Worm (Caenorhabditis elegans) whole organism, late embryonic: ENCODE measurements around the gene asah-2.

Source experiments
- C08G9.2 ChIP-seq: sonication (generic microtip); optimal IDR thresholded peaks from 2 replicates; lab custom pipeline; 2016; ENCODE audit warnings: mild to moderate bottlenecking, missing genetic modification characterization, moderate library complexity, missing compliant biosample characterization
- C38D4.7 ChIP-seq: fragments of 200-800 bp; sonication (Bioruptor generic); optimal IDR thresholded peaks from 2 replicates; lab custom pipeline; 2018; ENCODE audit warnings: mild to moderate bottlenecking, missing genetic modification characterization, moderate library complexity, missing compliant biosample characterization
- K02D7.2 ChIP-seq: sonication (generic microtip); optimal IDR thresholded peaks from 2 replicates; lab custom pipeline; 2017; ENCODE audit warnings: mild to moderate bottlenecking, missing genetic modification characterization, missing compliant biosample characterization
- T23F11.4 ChIP-seq: fragments of 200-800 bp; sonication (Bioruptor generic); optimal IDR thresholded peaks from 2 replicates; lab custom pipeline; 2018; ENCODE audit warnings: mild to moderate bottlenecking, missing genetic modification characterization, missing compliant biosample characterization
- Y22D7AL.16 ChIP-seq: sonication (generic microtip); optimal IDR thresholded peaks from 2 replicates; lab custom pipeline; 2016; ENCODE audit warnings: missing genetic modification characterization, missing compliant biosample characterization
- ama-1 ChIP-seq: fragments of 150-350 bp; optimal IDR thresholded peaks from 2 replicates; lab custom pipeline; 2014
- ceh-14 ChIP-seq: sonication (generic microtip); optimal IDR thresholded peaks from 2 replicates; lab custom pipeline; 2016; ENCODE audit warnings: missing genotype, missing genetic modification characterization, missing compliant biosample characterization
- ceh-24 ChIP-seq: sonication (generic microtip); optimal IDR thresholded peaks from 2 replicates; lab custom pipeline; 2016; ENCODE audit warnings: mild to moderate bottlenecking, missing genetic modification characterization, missing compliant biosample characterization
- ceh-30 ChIP-seq: fragments of 150-350 bp; optimal IDR thresholded peaks from 2 replicates; lab custom pipeline; 2014; ENCODE audit warnings: missing biosample characterization, missing genetic modification characterization
- ceh-31 ChIP-seq: sonication (generic microtip); optimal IDR thresholded peaks from 2 replicates; lab custom pipeline; 2016; ENCODE audit warnings: missing genetic modification characterization, missing compliant biosample characterization
- ceh-34 ChIP-seq: sonication (generic microtip); optimal IDR thresholded peaks from 2 replicates; lab custom pipeline; 2016; ENCODE audit warnings: mild to moderate bottlenecking, missing genetic modification characterization, missing compliant biosample characterization
- ceh-45 ChIP-seq: fragments of 200-800 bp; sonication (Bioruptor generic); IDR thresholded peaks from 2 replicates; pipeline ENCODE4 v1.3.6; 2022; ENCODE audit warnings: missing genetic modification reagents, missing genetic modification characterization, missing compliant biosample characterization
- ceh-48 ChIP-seq: sonication (generic microtip); optimal IDR thresholded peaks from 2 replicates; lab custom pipeline; 2016; ENCODE audit warnings: missing genetic modification characterization, inconsistent platforms, missing compliant biosample characterization
- ceh-6 ChIP-seq: fragments of 200-800 bp; sonication (Bioruptor generic); optimal IDR thresholded peaks from 2 replicates; lab custom pipeline; 2018; ENCODE audit warnings: mild to moderate bottlenecking, missing genetic modification characterization, missing compliant biosample characterization
- dmd-4 ChIP-seq: sonication (generic microtip); optimal IDR thresholded peaks from 2 replicates; lab custom pipeline; 2016; ENCODE audit warnings: borderline replicate concordance, missing genetic modification characterization, missing compliant biosample characterization
- dve-1 ChIP-seq: sonication (generic microtip); optimal IDR thresholded peaks from 2 replicates; lab custom pipeline; 2017; ENCODE audit warnings: antibody characterized with exemption, mild to moderate bottlenecking, missing genetic modification characterization, missing compliant biosample characterization
- elt-2 ChIP-seq: sonication (generic microtip); optimal IDR thresholded peaks from 2 replicates; lab custom pipeline; 2016; ENCODE audit warnings: missing genetic modification reagents, missing genetic modification characterization, missing compliant biosample characterization
- elt-4 ChIP-seq: sonication (generic microtip); optimal IDR thresholded peaks from 2 replicates; lab custom pipeline; 2016; ENCODE audit warnings: missing genetic modification characterization, missing compliant biosample characterization
- gmeb-2 ChIP-seq: sonication (generic microtip); optimal IDR thresholded peaks from 2 replicates; lab custom pipeline; 2016; ENCODE audit warnings: missing genetic modification characterization, inconsistent platforms, missing compliant biosample characterization
- hlh-13 ChIP-seq: fragments of 200-800 bp; sonication (Bioruptor generic); optimal IDR thresholded peaks from 2 replicates; lab custom pipeline; 2018; ENCODE audit warnings: mild to moderate bottlenecking, missing genetic modification characterization, missing compliant biosample characterization
- hlh-15 ChIP-seq: sonication (generic microtip); optimal IDR thresholded peaks from 2 replicates; lab custom pipeline; 2016; ENCODE audit warnings: missing genetic modification characterization, missing compliant biosample characterization
- hlh-8 ChIP-seq: sonication (generic microtip); optimal IDR thresholded peaks from 2 replicates; lab custom pipeline; 2016; ENCODE audit warnings: missing genotype, missing genetic modification characterization, missing compliant biosample characterization
- lim-6 ChIP-seq: sonication (generic microtip); optimal IDR thresholded peaks from 2 replicates; lab custom pipeline; 2016; ENCODE audit warnings: missing genetic modification characterization, missing compliant biosample characterization
- lin-11 ChIP-seq: fragments of 200-800 bp; sonication (Bioruptor generic); optimal IDR thresholded peaks from 2 replicates; lab custom pipeline; 2018; ENCODE audit warnings: mild to moderate bottlenecking, missing genetic modification characterization, missing compliant biosample characterization
- mec-3 ChIP-seq: sonication (generic microtip); optimal IDR thresholded peaks from 2 replicates; lab custom pipeline; 2016; ENCODE audit warnings: borderline replicate concordance, missing genetic modification characterization, missing compliant biosample characterization
- nhr-11 ChIP-seq: fragments of 150-350 bp; optimal IDR thresholded peaks from 2 replicates; lab custom pipeline; 2014; ENCODE audit warnings: missing biosample characterization, missing genetic modification characterization
- nhr-232 ChIP-seq: sonication (generic microtip); optimal IDR thresholded peaks from 2 replicates; lab custom pipeline; 2016; ENCODE audit warnings: missing genetic modification characterization, missing compliant biosample characterization
- npax-4 ChIP-seq: sonication (generic microtip); optimal IDR thresholded peaks from 2 replicates; lab custom pipeline; 2016; ENCODE audit warnings: missing genetic modification characterization, missing compliant biosample characterization
- pag-3 ChIP-seq: sonication (generic microtip); optimal IDR thresholded peaks from 2 replicates; lab custom pipeline; 2016; ENCODE audit warnings: missing compliant biosample characterization, missing genetic modification characterization, borderline replicate concordance
- pha-4 ChIP-seq: fragments of 150-350 bp; optimal IDR thresholded peaks from 2 replicates; lab custom pipeline; 2018; ENCODE audit warnings: missing biosample characterization, missing genetic modification reagents, missing genetic modification characterization
- sdc-2 ChIP-seq: sonication (generic microtip); optimal IDR thresholded peaks from 2 replicates; lab custom pipeline; 2016; ENCODE audit warnings: missing genotype, missing genetic modification characterization, missing compliant biosample characterization
- sox-2 ChIP-seq: fragments of 200-800 bp; sonication (Bioruptor generic); IDR thresholded peaks from 2 replicates; pipeline ENCODE4 v1.3.6; 2022; ENCODE audit warnings: missing genetic modification reagents, missing genetic modification characterization, missing compliant biosample characterization
- sox-4 ChIP-seq: sonication (generic microtip); optimal IDR thresholded peaks from 2 replicates; lab custom pipeline; 2017; ENCODE audit warnings: mild to moderate bottlenecking, missing genetic modification characterization, inconsistent platforms, missing compliant biosample characterization
- tbx-2 ChIP-seq: sonication (generic microtip); optimal IDR thresholded peaks from 2 replicates; lab custom pipeline; 2016; ENCODE audit warnings: missing genetic modification characterization, missing compliant biosample characterization
- ttx-3 ChIP-seq: sonication (generic microtip); optimal IDR thresholded peaks from 2 replicates; lab custom pipeline; 2016; ENCODE audit warnings: missing genetic modification reagents, missing genetic modification characterization, missing compliant biosample characterization
- unc-3 ChIP-seq, 2 experiments: fragments of 200-800 bp in 1 of 2; sonication (Bioruptor generic) in 1 of 2; sonication (generic microtip) in 1 of 2; conservative IDR thresholded peaks in 1 of 2; optimal IDR thresholded peaks in 1 of 2; 2 replicates each; pipeline versions ENCODE4 v1.3.6 to Lab custom; 2016 to 2022; ENCODE audit warnings: missing compliant biosample characterization in 2 of 2, missing genetic modification characterization in 2 of 2, missing genetic modification reagents in 1 of 2
- unc-42 ChIP-seq: sonication (generic microtip); optimal IDR thresholded peaks from 2 replicates; lab custom pipeline; 2016; ENCODE audit warnings: missing genotype, missing genetic modification characterization, missing compliant biosample characterization
- unc-55 ChIP-seq: sonication (generic microtip); optimal IDR thresholded peaks from 2 replicates; lab custom pipeline; 2017; ENCODE audit warnings: missing biosample characterization, missing genetic modification reagents, missing genetic modification characterization
- unc-86 ChIP-seq: sonication (generic microtip); optimal IDR thresholded peaks from 2 replicates; lab custom pipeline; 2016; ENCODE audit warnings: missing genetic modification characterization, missing compliant biosample characterization

The asah-2 gene

ce11 chrII:10170837-10171318, 31.5 kb downstream of the asah-2 start, which contains the start of gene gpd-4:
gpd-4 (plus strand) TSS chrII:10171268.
- TF ChIP-seq C08G9.2 (tag; lab: Kevin White, UChicago) (no peak), sox-4 (no peak), unc-55 (no peak), pag-3 (tag; lab: Kevin White, UChicago) (no peak), elt-2 (tag; lab: Kevin White, UChicago) (no peak), Y22D7AL.16 (tag; lab: Kevin White, UChicago) (no peak), nhr-232 (tag; lab: Kevin White, UChicago) (no peak), unc-3 (GFP tag; conservative IDR thresholded peaks at IDR 0.05; lab: Robert Waterston, UW) (no peak), unc-3 (tag; optimal IDR thresholded peaks at IDR 0.05; lab: Kevin White, UChicago) (no peak), dve-1 (no peak), K02D7.2 (tag; lab: Kevin White, UChicago) (no peak), hlh-8 (no peak), nhr-11 (tag; lab: Kevin White, UChicago) (no peak), npax-4 (no peak), hlh-15 (no peak), elt-4 (tag; lab: Kevin White, UChicago) (no peak), hlh-13 (GFP tag; lab: Kevin White, UChicago) (no peak), sdc-2 (tag; lab: Kevin White, UChicago) (no peak)

DNA sequence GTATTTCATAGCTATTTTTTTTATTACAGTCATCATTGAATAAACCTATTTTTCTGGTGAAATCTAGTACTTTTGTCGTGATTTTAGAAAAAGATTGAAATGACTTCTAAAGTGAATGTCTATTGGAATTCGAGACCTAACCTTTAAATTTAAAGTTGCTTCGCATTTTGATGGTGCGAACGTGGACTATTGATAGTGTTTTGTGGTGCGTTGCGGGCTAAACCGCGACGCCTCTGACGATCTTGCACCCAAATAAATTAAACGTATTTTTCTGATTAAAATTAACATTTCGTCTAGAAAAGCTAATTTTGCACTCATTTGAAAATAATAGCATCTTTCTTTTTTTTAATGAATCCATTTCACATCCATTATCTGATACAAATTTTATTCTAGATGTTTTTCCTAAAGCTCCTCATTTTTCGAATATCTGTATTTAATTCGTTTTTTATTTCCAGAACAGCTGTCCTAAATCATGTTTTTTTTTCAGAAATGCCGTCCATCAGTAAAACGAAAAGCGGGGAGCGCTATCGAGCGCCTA, 33.1 kb downstream of the asah-2 start, which contains the start of gene wbp-11:
wbp-11 (plus strand) TSS at position 488 of the 538 bp plus-strand sequence.
- peak; percentile 46 for TF ChIP-seq unc-42 (tag; lab: Kevin White, UChicago)
- no peak for TF ChIP-seq ceh-45 (GFP tag; lab: Robert Waterston, UW)
- TF ChIP-seq, all 69 proteins: peak for 1

ce11 chrII:10174338-10174737, 34.9 kb downstream of the asah-2 start, which contains the start of gene F33H1.4:
F33H1.4 (plus strand) TSS chrII:10174648.
- TF ChIP-seq ceh-31 (peak; percentile 19), ama-1 (lab: Kevin White, UChicago) (peak; percentile 22), hlh-13 (GFP tag; lab: Kevin White, UChicago) (no peak), mec-3 (tag; lab: Kevin White, UChicago) (no peak), unc-55 (peak; percentile 60), ceh-48 (tag; lab: Kevin White, UChicago) (peak; percentile 57)
- TF ChIP-seq, all 69 proteins: peak for 4

DNA sequence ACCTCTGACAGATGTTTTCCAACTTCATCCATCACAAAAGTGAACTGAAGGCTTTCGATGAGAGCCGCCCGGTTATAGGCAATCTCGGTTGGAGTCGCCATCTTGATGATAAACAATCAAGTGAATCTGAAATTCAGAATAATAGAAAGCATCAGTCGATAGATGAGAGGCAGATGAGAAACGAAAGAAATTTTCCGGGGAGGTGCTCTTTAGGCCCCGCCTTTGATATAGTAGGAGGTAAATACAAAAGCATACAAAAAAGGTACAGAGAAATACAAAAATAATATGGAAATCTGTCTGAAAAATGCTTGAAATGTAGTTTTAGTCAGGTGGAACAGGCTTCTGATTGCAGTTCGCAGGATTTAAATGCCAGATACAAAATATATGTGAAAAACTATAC, 43.2 kb downstream of the asah-2 start, which contains the start of gene srd-1:
srd-1 (minus strand) TSS at position 101 of the 400 bp plus-strand sequence.
- TF ChIP-seq hlh-13 (GFP tag; lab: Kevin White, UChicago), result no peak
- TF ChIP-seq pha-4 (tag; lab: Kevin White, UChicago), result no peak
- no peak for TF ChIP-seq ceh-48 (tag; lab: Kevin White, UChicago)
- TF ChIP-seq unc-55, result no peak
- TF ChIP-seq sox-2 (GFP tag; lab: Robert Waterston, UW), result no peak
- no peak for TF ChIP-seq mec-3 (tag; lab: Kevin White, UChicago)
- TF ChIP-seq unc-86, result no peak
- TF ChIP-seq ceh-30, result no peak
- TF ChIP-seq ceh-34 (tag; lab: Kevin White, UChicago), result no peak
- TF ChIP-seq ama-1 (lab: Kevin White, UChicago), result no peak
- no peak for TF ChIP-seq lim-6 (tag; lab: Kevin White, UChicago)
- TF ChIP-seq ttx-3 (tag; lab: Kevin White, UChicago), result no peak

ce11 chrII:10187808-10188207, 48.4 kb downstream of the asah-2 start, which contains the start of gene srd-2:
srd-2 (minus strand) TSS chrII:10187908.
- TF ChIP-seq ttx-3 (tag; lab: Kevin White, UChicago), result no peak
- TF ChIP-seq Y22D7AL.16 (tag; lab: Kevin White, UChicago), result no peak
- TF ChIP-seq lin-11 (tag; lab: Kevin White, UChicago), result no peak
- no peak for TF ChIP-seq T23F11.4
- no peak for TF ChIP-seq tbx-2
- no peak for TF ChIP-seq gmeb-2 (tag; lab: Kevin White, UChicago)
- no peak for TF ChIP-seq ceh-24
- TF ChIP-seq unc-42 (tag; lab: Kevin White, UChicago), result no peak
- TF ChIP-seq ceh-30, result no peak
- no peak for TF ChIP-seq ceh-14 (tag; lab: Kevin White, UChicago)
- no peak for TF ChIP-seq dmd-4 (tag; lab: Kevin White, UChicago)
- no peak for TF ChIP-seq ceh-6 (GFP tag; lab: Kevin White, UChicago)
- TF ChIP-seq C38D4.7 (GFP tag; lab: Kevin White, UChicago), result no peak
- TF ChIP-seq, all 69 proteins: peak for 0
